Fruit fly (Drosophila melanogaster): ENCODE data around the gene CG3104.

DNA sequence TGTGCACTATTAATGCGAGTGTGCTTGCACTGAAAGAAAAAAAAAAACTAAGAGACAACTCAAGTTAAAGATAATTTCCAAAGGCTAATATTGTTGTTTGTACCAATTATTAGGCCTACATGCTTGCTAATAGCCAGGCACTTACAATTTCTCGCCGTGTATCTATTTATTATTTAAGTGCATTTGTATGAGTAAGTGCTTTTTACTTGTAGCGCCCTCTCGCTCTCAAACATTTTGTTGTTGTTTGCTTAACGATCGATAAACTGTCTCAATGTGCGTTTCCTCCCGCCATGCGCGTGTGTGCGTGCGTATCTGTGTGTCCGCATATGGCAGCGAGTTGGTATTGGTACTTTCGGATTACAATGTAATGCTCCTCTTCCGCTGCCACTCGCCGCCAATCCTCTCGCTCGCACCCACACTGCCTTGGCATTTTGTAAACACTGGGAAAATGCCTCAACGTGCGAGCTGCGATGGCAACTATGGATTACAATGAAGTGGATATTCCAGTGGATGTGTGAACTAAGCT, 41.5 kb upstream of the CG3104 start:
- no peak for TF ChIP-seq EcR (GFP tag; optimal IDR thresholded peaks at IDR 0.05)
- TF ChIP-seq usp (GFP tag; optimal IDR thresholded peaks at IDR 0.05): no peak
- no peak for TF ChIP-seq CG8478 (optimal IDR thresholded peaks at IDR 0.05)
- TF ChIP-seq pan (optimal IDR thresholded peaks at IDR 0.05): no peak

Data from whole organism.